Fruit fly (Drosophila melanogaster) whole organism, embryonic: ENCODE measurements around the gene CG5377.
A peak's percentile ranks its signal among the peaks of the same experiment; 100 is the strongest.

ENCODE experiments used
- Ada2b ChIP-seq: fragments of 200-800 bp; sonication (Bioruptor generic); IDR thresholded peaks from 2 replicates; pipeline ENCODE4 v1.3.6; 2022; ENCODE audit warnings: missing biosample characterization, missing genetic modification characterization
- Asciz ChIP-seq: fragments of 200-800 bp; sonication (Bioruptor generic); optimal IDR thresholded peaks from 2 replicates; lab custom pipeline; 2017; ENCODE audit warnings: missing biosample characterization, mild to moderate bottlenecking, missing genetic modification characterization, missing genetic modification reagents
- CG10209 ChIP-seq: fragments of 200-800 bp; sonication (Bioruptor generic); optimal IDR thresholded peaks from 3 replicates; lab custom pipeline; 2017; ENCODE audit warnings: missing biosample characterization, mild to moderate bottlenecking, missing genetic modification characterization, missing genetic modification reagents
- CG10267 ChIP-seq: fragments of 200-800 bp; sonication (Bioruptor generic); optimal IDR thresholded peaks from 2 replicates; lab custom pipeline; 2018; ENCODE audit warnings: missing biosample characterization, mild to moderate bottlenecking, missing genetic modification characterization, moderate library complexity
- CG10979 ChIP-seq: fragments of 200-800 bp; sonication (Bioruptor generic); optimal IDR thresholded peaks from 2 replicates; lab custom pipeline; 2018; ENCODE audit warnings: missing biosample characterization, mild to moderate bottlenecking, missing genetic modification characterization, moderate library complexity
- CG11398 ChIP-seq: fragments of 200-800 bp; sonication (Bioruptor generic); optimal IDR thresholded peaks from 2 replicates; lab custom pipeline; 2016; ENCODE audit warnings: missing biosample characterization, missing genetic modification characterization
- CG11695 ChIP-seq: fragments of 200-800 bp; sonication (Bioruptor generic); IDR thresholded peaks from 3 replicates; pipeline ENCODE4 v1.3.6; 2022; ENCODE audit warnings: missing biosample characterization, missing genetic modification characterization
- CG14667 ChIP-seq: fragments of 200-800 bp; sonication (Bioruptor generic); IDR thresholded peaks from 2 replicates; pipeline ENCODE4 v1.3.6; 2022; ENCODE audit warnings: missing biosample characterization, missing genetic modification characterization
- CG1529 ChIP-seq: fragments of 200-800 bp; sonication (Bioruptor generic); optimal IDR thresholded peaks from 3 replicates; lab custom pipeline; 2018; ENCODE audit warnings: missing biosample characterization, missing genetic modification characterization
- CG17385 ChIP-seq: fragments of 200-800 bp; sonication (Bioruptor generic); optimal IDR thresholded peaks from 3 replicates; lab custom pipeline; 2018; ENCODE audit warnings: missing biosample characterization, mild to moderate bottlenecking, missing genetic modification characterization
- CG18262 ChIP-seq: fragments of 200-800 bp; optimal IDR thresholded peaks from 3 replicates; lab custom pipeline; 2019; ENCODE audit warnings: missing biosample characterization, mild to moderate bottlenecking, missing genetic modification characterization, moderate library complexity
- CG18476 ChIP-seq: fragments of 200-800 bp; sonication (Bioruptor generic); optimal IDR thresholded peaks from 2 replicates; lab custom pipeline; 2016; ENCODE audit warnings: missing biosample characterization, mild to moderate bottlenecking, missing genetic modification characterization
- CG30020 ChIP-seq: fragments of 200-800 bp; optimal IDR thresholded peaks from 2 replicates; lab custom pipeline; 2019; ENCODE audit warnings: missing biosample characterization, mild to moderate bottlenecking, missing genetic modification characterization, moderate library complexity
- CG30403 ChIP-seq: fragments of 200-800 bp; sonication (Bioruptor generic); optimal IDR thresholded peaks from 3 replicates; lab custom pipeline; 2016; ENCODE audit warnings: missing biosample characterization, missing genetic modification characterization
- CG31365 ChIP-seq: fragments of 200-800 bp; sonication (Bioruptor generic); optimal IDR thresholded peaks from 2 replicates; lab custom pipeline; 2018; ENCODE audit warnings: missing biosample characterization, mild to moderate bottlenecking, missing genetic modification characterization
- CG31388 ChIP-seq: fragments of 200-800 bp; sonication (Bioruptor generic); optimal IDR thresholded peaks from 2 replicates; lab custom pipeline; 2016; ENCODE audit warnings: missing biosample characterization, missing genetic modification characterization
- CG33213 ChIP-seq: fragments of 200-800 bp; sonication (Bioruptor generic); optimal IDR thresholded peaks from 3 replicates; lab custom pipeline; 2016; ENCODE audit warnings: missing biosample characterization, missing genetic modification characterization
- CG3838 ChIP-seq: fragments of 200-800 bp; sonication (Bioruptor generic); optimal IDR thresholded peaks from 3 replicates; lab custom pipeline; 2016; ENCODE audit warnings: missing biosample characterization, missing genetic modification characterization
- CG6272 ChIP-seq: fragments of 200-800 bp; sonication (Bioruptor generic); IDR thresholded peaks from 2 replicates; pipeline ENCODE4 v1.3.6; 2022; ENCODE audit warnings: missing biosample characterization, missing genetic modification characterization
- CG7745 ChIP-seq: fragments of 200-800 bp; sonication (Bioruptor generic); optimal IDR thresholded peaks from 2 replicates; lab custom pipeline; 2018; ENCODE audit warnings: missing biosample characterization, mild to moderate bottlenecking, missing genetic modification characterization, moderate library complexity
- CG7928 ChIP-seq: fragments of 200-800 bp; sonication (Bioruptor generic); optimal IDR thresholded peaks from 2 replicates; lab custom pipeline; 2017; ENCODE audit warnings: missing biosample characterization, mild to moderate bottlenecking, missing genetic modification characterization
- CG8281 ChIP-seq: fragments of 200-800 bp; sonication (Bioruptor generic); optimal IDR thresholded peaks from 2 replicates; lab custom pipeline; 2018; ENCODE audit warnings: missing biosample characterization, mild to moderate bottlenecking, missing genetic modification characterization, moderate library complexity
- CoRest ChIP-seq: fragments of 200-800 bp; sonication (Bioruptor generic); optimal IDR thresholded peaks from 3 replicates; lab custom pipeline; 2018; ENCODE audit warnings: missing biosample characterization, mild to moderate bottlenecking, missing genetic modification characterization, moderate library complexity
- CrebB ChIP-seq: fragments of 200-800 bp; sonication (Bioruptor generic); optimal IDR thresholded peaks from 3 replicates; lab custom pipeline; 2018; ENCODE audit warnings: missing biosample characterization, mild to moderate bottlenecking, missing genetic modification characterization
- Dip2 ChIP-seq: fragments of 200-800 bp; sonication (Bioruptor generic); IDR thresholded peaks from 2 replicates; pipeline ENCODE4 v1.3.6; 2022; ENCODE audit warnings: missing biosample characterization, missing genetic modification characterization
- Dll ChIP-seq: fragments of 200-800 bp; sonication (Bioruptor generic); IDR thresholded peaks from 4 replicates; pipeline ENCODE4 v1.3.6; 2022; ENCODE audit warnings: missing biosample characterization, missing genetic modification characterization; ENCODE audit not compliant: partially characterized antibody
- Doc3 ChIP-seq: fragments of 200-800 bp; sonication (Bioruptor generic); IDR thresholded peaks from 3 replicates; pipeline ENCODE4 v1.3.6; 2022; ENCODE audit warnings: missing biosample characterization, missing genetic modification characterization; ENCODE audit not compliant: partially characterized antibody
- Fer1 ChIP-seq: fragments of 200-800 bp; sonication (Bioruptor generic); optimal IDR thresholded peaks from 2 replicates; lab custom pipeline; 2017; ENCODE audit warnings: missing biosample characterization, mild to moderate bottlenecking, missing genetic modification characterization
- GATAe ChIP-seq: fragments of 200-800 bp; sonication (Bioruptor generic); conservative IDR thresholded peaks from 2 replicates; pipeline ENCODE4 v1.3.6; 2022; ENCODE audit warnings: missing biosample characterization, missing genetic modification characterization
- HLH54F ChIP-seq: fragments of 200-800 bp; sonication (Bioruptor generic); optimal IDR thresholded peaks from 3 replicates; lab custom pipeline; 2016; ENCODE audit warnings: missing biosample characterization, missing genetic modification characterization
- HmgZ ChIP-seq: fragments of 200-800 bp; sonication (Bioruptor generic); optimal IDR thresholded peaks from 2 replicates; lab custom pipeline; 2018; ENCODE audit warnings: missing biosample characterization, mild to moderate bottlenecking, missing genetic modification characterization
- Mad ChIP-seq: fragments of 200-800 bp; sonication (Bioruptor generic); optimal IDR thresholded peaks from 2 replicates; lab custom pipeline; 2016; ENCODE audit warnings: missing biosample characterization, missing genetic modification characterization
- Mrtf ChIP-seq: fragments of 200-800 bp; sonication (Bioruptor generic); IDR thresholded peaks from 3 replicates; pipeline ENCODE4 v1.3.6; 2022; ENCODE audit warnings: missing biosample characterization, missing genetic modification characterization
- Rx ChIP-seq: fragments of 200-800 bp; sonication (Bioruptor generic); IDR thresholded peaks from 2 replicates; pipeline ENCODE4 v1.3.6; 2022; ENCODE audit warnings: missing biosample characterization, missing genetic modification characterization
- Sox100B ChIP-seq: fragments of 200-800 bp; sonication (Bioruptor generic); optimal IDR thresholded peaks from 3 replicates; lab custom pipeline; 2018; ENCODE audit warnings: missing biosample characterization, mild to moderate bottlenecking, missing genetic modification characterization
- ato ChIP-seq: fragments of 200-800 bp; sonication (Bioruptor generic); IDR thresholded peaks from 2 replicates; pipeline ENCODE4 v1.3.6; 2022; ENCODE audit warnings: missing biosample characterization, missing genetic modification characterization; ENCODE audit not compliant: partially characterized antibody
- croc ChIP-seq: fragments of 200-800 bp; sonication (Bioruptor generic); conservative IDR thresholded peaks from 3 replicates; pipeline ENCODE4 v1.3.6; 2022; ENCODE audit warnings: missing biosample characterization, missing genetic modification characterization
- crp ChIP-seq, 2 experiments: fragments of 200-800 bp; sonication (Bioruptor generic); optimal IDR thresholded peaks; 2 replicates in 1 of 2; 3 replicates in 1 of 2; lab custom pipeline; 2017; ENCODE audit warnings: missing biosample characterization in 2 of 2, missing genetic modification characterization in 2 of 2, mild to moderate bottlenecking in 1 of 2, moderate library complexity in 1 of 2
- dmrt11E ChIP-seq: fragments of 200-800 bp; sonication (Bioruptor generic); optimal IDR thresholded peaks from 3 replicates; lab custom pipeline; 2018; ENCODE audit warnings: missing biosample characterization, mild to moderate bottlenecking, missing genetic modification characterization, moderate library complexity
- ems ChIP-seq: fragments of 200-800 bp; sonication (Bioruptor generic); optimal IDR thresholded peaks from 3 replicates; lab custom pipeline; 2016; ENCODE audit warnings: missing biosample characterization, missing genetic modification characterization
- ham ChIP-seq: fragments of 200-800 bp; sonication (Bioruptor generic); IDR thresholded peaks from 2 replicates; pipeline ENCODE4 v1.3.6; 2022; ENCODE audit warnings: missing biosample characterization, missing genetic modification characterization
- hth ChIP-seq: fragments of >200 bp; optimal IDR thresholded peaks from 2 replicates; lab custom pipeline; 2017; ENCODE audit warnings: inconsistent platforms
- insv ChIP-seq, 2 experiments: fragments of 200-800 bp; sonication (Bioruptor generic); optimal IDR thresholded peaks; 3 replicates each; lab custom pipeline; 2016 to 2018; ENCODE audit warnings: missing biosample characterization in 2 of 2, missing genetic modification characterization in 2 of 2
- org-1 ChIP-seq: fragments of 200-800 bp; sonication (Bioruptor generic); optimal IDR thresholded peaks from 2 replicates; lab custom pipeline; 2017; ENCODE audit warnings: missing biosample characterization, missing genetic modification characterization
- phol ChIP-seq: fragments of 200-800 bp; sonication (Bioruptor generic); optimal IDR thresholded peaks from 3 replicates; lab custom pipeline; 2018; ENCODE audit warnings: missing biosample characterization, mild to moderate bottlenecking, missing genetic modification characterization, moderate library complexity
- psq ChIP-seq: fragments of 200-800 bp; sonication (Bioruptor generic); optimal IDR thresholded peaks from 2 replicates; lab custom pipeline; 2017; ENCODE audit warnings: missing biosample characterization, missing genetic modification characterization
- seq ChIP-seq: fragments of 200-800 bp; sonication (Bioruptor generic); IDR thresholded peaks from 2 replicates; pipeline ENCODE4 v1.3.6; 2022; ENCODE audit warnings: missing biosample characterization, missing genetic modification characterization
- tx ChIP-seq: fragments of 200-800 bp; sonication (Bioruptor generic); optimal IDR thresholded peaks from 2 replicates; lab custom pipeline; 2016; ENCODE audit warnings: missing biosample characterization, missing genetic modification characterization
- unc-4 ChIP-seq: fragments of 200-800 bp; sonication (Bioruptor generic); IDR thresholded peaks from 2 replicates; pipeline ENCODE4 v1.3.6; 2022; ENCODE audit warnings: missing biosample characterization, missing genetic modification characterization; ENCODE audit not compliant: partially characterized antibody
- vvl ChIP-seq: fragments of 200-800 bp; sonication (Bioruptor generic); IDR thresholded peaks from 2 replicates; pipeline ENCODE4 v1.3.6; 2022; ENCODE audit warnings: missing biosample characterization, missing genetic modification characterization

The CG5377 gene

DNA sequence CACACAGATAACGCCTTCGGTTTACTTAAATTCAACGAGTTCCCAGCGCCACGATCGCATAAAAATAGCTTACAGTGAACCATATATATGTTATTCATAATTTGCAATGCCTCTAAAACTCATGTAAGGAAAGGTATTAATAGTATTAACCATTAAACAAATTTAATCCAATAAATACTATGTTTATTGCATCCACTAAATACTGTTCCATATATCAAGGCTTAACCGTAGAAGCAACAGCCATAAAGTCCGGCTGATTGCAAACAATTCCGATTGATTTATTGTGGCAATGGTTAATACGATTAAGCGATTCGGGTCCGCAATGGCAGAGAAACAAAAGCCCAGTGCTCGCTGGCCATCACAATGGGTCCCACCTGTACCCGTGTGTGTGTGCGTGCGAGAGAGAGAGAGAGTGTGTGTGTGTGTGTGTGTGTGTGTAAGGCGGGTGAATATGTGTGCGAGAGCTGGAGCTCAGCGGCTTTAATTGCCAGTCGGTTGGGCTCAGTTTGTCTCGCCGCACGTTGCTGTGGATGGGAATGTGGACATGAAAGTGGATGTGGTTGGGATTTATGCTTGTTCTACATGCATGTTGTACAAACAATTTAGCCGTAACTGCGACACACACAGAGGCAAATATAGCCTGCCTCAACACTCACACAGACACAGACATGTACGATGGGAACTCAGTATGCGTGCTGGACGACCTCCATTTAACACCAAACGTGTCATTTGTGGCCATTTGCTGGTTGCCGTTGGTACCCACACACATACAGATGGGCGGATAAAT is 26.8 kb upstream of the CG5377 start (continued):
- TF ChIP-seq Mrtf (no peak), Mad (GFP tag; lab: Kevin White, UChicago) (no peak), HLH54F (GFP tag; lab: Kevin White, UChicago) (peak; percentile 19), CG1529 (GFP tag; lab: Kevin White, UChicago) (no peak), dmrt11E (tag; lab: Kevin White, UChicago) (no peak), Dip2 (GFP tag; lab: Robert Waterston, UW) (no peak), CG11398 (GFP tag; lab: Kevin White, UChicago) (no peak), hth (lab: Kevin White, UChicago) (no peak), CG7928 (GFP tag; lab: Kevin White, UChicago) (peak; percentile 13), croc (GFP tag; lab: Robert Waterston, UW) (no peak), insv (GFP tag; optimal IDR thresholded peaks at IDR 0.05; lab: Kevin White, UChicago) (no peak), Rx (GFP tag; lab: Robert Waterston, UW) (no peak), tx (GFP tag; lab: Kevin White, UChicago) (no peak), Fer1 (GFP tag; lab: Kevin White, UChicago) (peak; percentile 33), CG3838 (GFP tag; lab: Kevin White, UChicago) (no peak), CG33213 (no peak), CG10267 (tag; lab: Kevin White, UChicago) (peak; percentile 39), Dll (GFP tag; lab: Robert Waterston, UW) (no peak), CG10209 (GFP tag; lab: Kevin White, UChicago) (no peak), CG18476 (GFP tag; lab: Kevin White, UChicago) (no peak), phol (tag; lab: Kevin White, UChicago) (peak; percentile 65), CoRest (tag; lab: Kevin White, UChicago) (peak; percentile 15), CG6272 (GFP tag; lab: Robert Waterston, UW) (no peak), CG14667 (GFP tag; lab: Robert Waterston, UW) (0 out of 2 replicates have a peak, but pooled peaks have one; percentile 44), CG17385 (GFP tag; lab: Kevin White, UChicago) (peak; percentile 17), psq (GFP tag; lab: Kevin White, UChicago) (no peak), CG30020 (tag; lab: Kevin White, UChicago) (no peak), Sox100B (GFP tag; lab: Kevin White, UChicago) (peak; percentile 64), CG10979 (peak; percentile 62), Ada2b (GFP tag; lab: Robert Waterston, UW) (0 out of 2 replicates have a peak, but pooled peaks have one; percentile 43), vvl (GFP tag; lab: Robert Waterston, UW) (peak; percentile 27; the same call in 1 of the 2 replicates), CrebB (tag; lab: Kevin White, UChicago) (no peak), ham (GFP tag; lab: Robert Waterston, UW) (no peak), Asciz (GFP tag; lab: Kevin White, UChicago) (peak; percentile 53), CG8281 (tag; lab: Kevin White, UChicago) (peak; percentile 40), HmgZ (no peak), Doc3 (GFP tag; lab: Robert Waterston, UW) (no peak), seq (GFP tag; lab: Robert Waterston, UW) (no peak), crp (GFP tag; optimal IDR thresholded peaks at IDR 0.05; lab: Kevin White, UChicago) (no peak), CG31365 (no peak), org-1 (no peak), unc-4 (no peak), CG11695 (GFP tag; lab: Robert Waterston, UW) (no peak), CG31388 (GFP tag; lab: Kevin White, UChicago) (no peak), CG7745 (tag; lab: Kevin White, UChicago) (no peak), CG18262 (tag; lab: Kevin White, UChicago) (no peak), ato (no peak), GATAe (no peak), ems (no peak), CG30403 (GFP tag; lab: Kevin White, UChicago) (peak; percentile 52)
